Worm (Caenorhabditis elegans): ENCODE results near the gene plst-1.

Gene plst-1

DNA sequence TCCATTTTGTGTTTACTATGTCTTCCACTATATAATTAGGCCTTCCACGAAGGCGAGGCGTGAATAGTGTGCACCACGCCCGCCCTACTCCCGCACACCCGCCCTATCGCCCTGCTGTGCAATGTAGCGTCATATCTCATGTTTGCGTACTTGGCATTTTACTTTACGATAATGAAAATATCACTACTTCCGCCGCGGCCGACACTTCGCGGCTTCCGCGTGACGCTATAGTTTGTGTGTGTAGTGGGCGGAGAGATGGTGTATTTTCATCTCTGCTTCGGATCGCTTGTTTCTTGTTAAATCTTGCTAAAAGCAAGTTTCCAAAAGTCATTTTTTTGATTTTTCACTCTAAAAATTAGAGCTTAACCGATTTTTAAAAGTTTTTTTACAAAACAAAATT lies 29.0 kb upstream of the plst-1 start (continued):
- TF ChIP-seq dpff-1 (tag; optimal IDR thresholded peaks at IDR 0.05) (no peak), tbp1 (GFP tag; optimal IDR thresholded peaks at IDR 0.05) (peak; percentile 45), zim-3 (tag; optimal IDR thresholded peaks at IDR 0.05) (no peak), lsl-1 (GFP tag; optimal IDR thresholded peaks at IDR 0.05) (peak; percentile 51), chd-7 (tag; optimal IDR thresholded peaks at IDR 0.05) (no peak), ccch-3 (GFP tag; optimal IDR thresholded peaks at IDR 0.05) (no peak), ztf-25 (GFP tag; IDR thresholded peaks at IDR 0.05) (no peak), xnd-1 (tag; optimal IDR thresholded peaks at IDR 0.05) (no peak), pha-4 (tag; optimal IDR thresholded peaks at IDR 0.05) (no peak), Y53G8AR.9 (GFP tag; conservative IDR thresholded peaks at IDR 0.05) (no peak), K11D2.4 (GFP tag; IDR thresholded peaks at IDR 0.05) (no peak), mxl-1 (tag; optimal IDR thresholded peaks at IDR 0.05) (no peak), F55B11.4 (tag; optimal IDR thresholded peaks at IDR 0.05; ENCODE audit: borderline replicate concordance, insufficient read depth) (no peak), pbrm-1 (GFP tag; IDR thresholded peaks at IDR 0.05) (peak; percentile 71; the same call in 1 of the 2 replicates), zfh-2 (GFP tag; conservative IDR thresholded peaks at IDR 0.05) (no peak), nhr-80 (tag; optimal IDR thresholded peaks at IDR 0.05) (no peak), cebp-2 (GFP tag; IDR thresholded peaks at IDR 0.05) (no peak), lsy-27 (tag; optimal IDR thresholded peaks at IDR 0.05; ENCODE audit: borderline replicate concordance, insufficient read depth) (no peak), cebp-1 (GFP tag; IDR thresholded peaks at IDR 0.05) (no peak), cebp-1 (tag; optimal IDR thresholded peaks at IDR 0.05) (no peak), madf-8 (GFP tag; conservative IDR thresholded peaks at IDR 0.05) (no peak), lin-54 (GFP tag; optimal IDR thresholded peaks at IDR 0.05) (peak; percentile 25), bed-2 (GFP tag; IDR thresholded peaks at IDR 0.05) (no peak)

ce11 chrIV:1261024-1261423 lies 28.4 kb upstream of the plst-1 start, which contains the start of gene clec-169:
TSS of gene clec-169 (plus strand) at chrIV:1261324.
- TF ChIP-seq hmg-20 (GFP tag; IDR thresholded peaks at IDR 0.05), result no peak
- TF ChIP-seq B0336.3 (GFP tag; IDR thresholded peaks at IDR 0.05), result no peak
- TF ChIP-seq sea-2 (GFP tag; IDR thresholded peaks at IDR 0.05), result no peak
- no peak for TF ChIP-seq ztf-18 (tag; optimal IDR thresholded peaks at IDR 0.05)
- no peak for TF ChIP-seq nhr-120 (GFP tag; IDR thresholded peaks at IDR 0.05)
- no peak for TF ChIP-seq B0261.1 (tag; optimal IDR thresholded peaks at IDR 0.05)
- TF ChIP-seq unc-130 (GFP tag; optimal IDR thresholded peaks at IDR 0.05), result no peak
- TF ChIP-seq chd-7 (tag; optimal IDR thresholded peaks at IDR 0.05), result no peak
- TF ChIP-seq ekl-4 (GFP tag; IDR thresholded peaks at IDR 0.05), result no peak
- TF ChIP-seq lsl-1 (GFP tag; optimal IDR thresholded peaks at IDR 0.05), result no peak
- TF ChIP-seq ztf-25 (GFP tag; IDR thresholded peaks at IDR 0.05), result no peak

- TF ChIP-seq F22D6.2 (tag; optimal IDR thresholded peaks at IDR 0.05), result no peak
- TF ChIP-seq F52B5.7 (tag; optimal IDR thresholded peaks at IDR 0.05), result no peak
- no peak for TF ChIP-seq attf-6 (GFP tag; IDR thresholded peaks at IDR 0.05)
- TF ChIP-seq dpl-1 (GFP tag; optimal IDR thresholded peaks at IDR 0.05), result no peak
- TF ChIP-seq T26A5.8 (tag; optimal IDR thresholded peaks at IDR 0.05), result no peak
- no peak for TF ChIP-seq cebp-1 (GFP tag; IDR thresholded peaks at IDR 0.05)
- TF ChIP-seq cebp-1 (tag; optimal IDR thresholded peaks at IDR 0.05), result no peak
- no peak for TF ChIP-seq lsl-1 (GFP tag; optimal IDR thresholded peaks at IDR 0.05)
- no peak for TF ChIP-seq attf-3 (GFP tag; conservative IDR thresholded peaks at IDR 0.05)
- TF ChIP-seq ztf-18 (tag; optimal IDR thresholded peaks at IDR 0.05), result no peak
- TF ChIP-seq athp-1 (tag; optimal IDR thresholded peaks at IDR 0.05), result no peak
- TF ChIP-seq nfya-1 (tag; optimal IDR thresholded peaks at IDR 0.05; ENCODE audit: borderline replicate concordance, insufficient read depth), result no peak
- no peak for TF ChIP-seq C06A6.2 (GFP tag; conservative IDR thresholded peaks at IDR 0.05)
- TF ChIP-seq hlh-26 (GFP tag; conservative IDR thresholded peaks at IDR 0.05), result no peak
- TF ChIP-seq pbrm-1 (GFP tag; IDR thresholded peaks at IDR 0.05), result no peak
- no peak for TF ChIP-seq dox-1 (GFP tag; IDR thresholded peaks at IDR 0.05)
- no peak for TF ChIP-seq egl-18 (GFP tag; IDR thresholded peaks at IDR 0.05)
- TF ChIP-seq F39B2.1 (GFP tag; IDR thresholded peaks at IDR 0.05), result no peak
- TF ChIP-seq madf-8 (GFP tag; conservative IDR thresholded peaks at IDR 0.05), result no peak
- TF ChIP-seq aptf-3 (GFP tag; IDR thresholded peaks at IDR 0.05), result no peak
- no peak for TF ChIP-seq hlh-12 (tag; optimal IDR thresholded peaks at IDR 0.05)
Observed at ce11 chrIV:1261930-1262329, 27.5 kb upstream of the plst-1 start.
